Fruit fly (Drosophila melanogaster) whole organism, prepupa: Measurements from ENCODE around the gene CG32075.

Source experiments
- Blimp-1 ChIP-seq: fragments of 200-800 bp; sonication (Bioruptor generic); optimal IDR thresholded peaks from 3 replicates; lab custom pipeline; 2017; ENCODE audit warnings: missing biosample characterization, missing genetic modification characterization, mild to moderate bottlenecking, moderate library complexity, missing genetic modification reagents
- CG10631 ChIP-seq: fragments of 200-800 bp; sonication (Bioruptor generic); optimal IDR thresholded peaks from 2 replicates; lab custom pipeline; 2016; ENCODE audit warnings: missing biosample characterization, missing genetic modification characterization
- CG10669 ChIP-seq: fragments of 200-800 bp; sonication (Bioruptor generic); optimal IDR thresholded peaks from 3 replicates; lab custom pipeline; 2018; ENCODE audit warnings: missing biosample characterization, mild to moderate bottlenecking, missing genetic modification characterization, moderate library complexity
- CG11294 ChIP-seq: fragments of 200-800 bp; sonication (Bioruptor generic); IDR thresholded peaks from 2 replicates; pipeline ENCODE4 v1.3.6; 2022; ENCODE audit warnings: missing biosample characterization, missing genetic modification characterization
- CG11762 ChIP-seq: fragments of 200-800 bp; sonication (Bioruptor generic); optimal IDR thresholded peaks from 3 replicates; lab custom pipeline; 2016; ENCODE audit warnings: missing biosample characterization, missing genetic modification characterization; ENCODE audit not compliant: insufficient read depth
- CG11902 ChIP-seq: fragments of 200-800 bp; sonication (Bioruptor generic); optimal IDR thresholded peaks from 3 replicates; lab custom pipeline; 2016; ENCODE audit warnings: missing biosample characterization, missing genetic modification characterization
- CG15336 ChIP-seq: fragments of 200-800 bp; sonication (Bioruptor generic); IDR thresholded peaks from 2 replicates; pipeline ENCODE4 v1.3.6; 2022; ENCODE audit warnings: missing biosample characterization, missing genetic modification characterization
- CG1621 ChIP-seq: fragments of 200-800 bp; sonication (Bioruptor generic); optimal IDR thresholded peaks from 3 replicates; lab custom pipeline; 2018; ENCODE audit warnings: missing biosample characterization, mild to moderate bottlenecking, missing genetic modification characterization
- CG16779 ChIP-seq: fragments of 200-800 bp; sonication (Bioruptor generic); optimal IDR thresholded peaks from 3 replicates; lab custom pipeline; 2017; ENCODE audit warnings: missing biosample characterization, mild to moderate bottlenecking, missing genetic modification characterization
- CG31627 ChIP-seq: fragments of 200-800 bp; sonication (Bioruptor generic); optimal IDR thresholded peaks from 3 replicates; lab custom pipeline; 2016; ENCODE audit warnings: missing biosample characterization, missing genetic modification characterization
- CG32006 ChIP-seq: fragments of 200-800 bp; sonication (Bioruptor generic); optimal IDR thresholded peaks from 3 replicates; lab custom pipeline; 2017; ENCODE audit warnings: missing biosample characterization, mild to moderate bottlenecking, missing genetic modification characterization
- CG3919 ChIP-seq: fragments of 200-800 bp; sonication (Bioruptor generic); optimal IDR thresholded peaks from 3 replicates; lab custom pipeline; 2016; ENCODE audit warnings: missing biosample characterization, missing genetic modification characterization
- CG4318 ChIP-seq: fragments of 200-800 bp; sonication (Bioruptor generic); optimal IDR thresholded peaks from 3 replicates; lab custom pipeline; 2017; ENCODE audit warnings: missing biosample characterization, mild to moderate bottlenecking, missing genetic modification characterization
- CG6808 ChIP-seq: fragments of 200-800 bp; sonication (Bioruptor generic); optimal IDR thresholded peaks from 3 replicates; lab custom pipeline; 2017; ENCODE audit warnings: missing biosample characterization, missing genetic modification characterization, mild to moderate bottlenecking, moderate library complexity, missing genetic modification reagents
- CG6854 ChIP-seq: fragments of 200-800 bp; sonication (Bioruptor generic); optimal IDR thresholded peaks from 2 replicates; lab custom pipeline; 2017; ENCODE audit warnings: missing biosample characterization, mild to moderate bottlenecking, missing genetic modification characterization
- CG7368 ChIP-seq: fragments of 200-800 bp; sonication (Bioruptor generic); optimal IDR thresholded peaks from 3 replicates; lab custom pipeline; 2016; ENCODE audit warnings: missing biosample characterization, missing genetic modification characterization
- CG8119 ChIP-seq: fragments of 200-800 bp; sonication (Bioruptor generic); IDR thresholded peaks from 3 replicates; pipeline ENCODE4 v1.3.6; 2022; ENCODE audit warnings: missing biosample characterization, missing genetic modification characterization
- CG9139 ChIP-seq: fragments of 200-800 bp; sonication (Bioruptor generic); optimal IDR thresholded peaks from 3 replicates; lab custom pipeline; 2017; ENCODE audit warnings: missing biosample characterization, mild to moderate bottlenecking, missing genetic modification characterization
- Eip75B ChIP-seq: fragments of 200-800 bp; sonication (Bioruptor generic); optimal IDR thresholded peaks from 3 replicates; lab custom pipeline; 2016; ENCODE audit warnings: missing biosample characterization, missing genetic modification characterization
- Eip78C ChIP-seq: fragments of 200-800 bp; sonication (Bioruptor generic); peaks from one replicate; lab custom pipeline; 2016; ENCODE audit warnings: missing biosample characterization, missing genetic modification characterization
- Eip93F ChIP-seq: fragments of 200-800 bp; sonication (Bioruptor generic); optimal IDR thresholded peaks from 2 replicates; lab custom pipeline; 2016; ENCODE audit warnings: missing biosample characterization, mild to moderate bottlenecking, missing genetic modification characterization
- Ets96B ChIP-seq: fragments of 200-800 bp; optimal IDR thresholded peaks from 2 replicates; lab custom pipeline; 2019; ENCODE audit warnings: missing biosample characterization, mild to moderate bottlenecking, missing genetic modification characterization, moderate library complexity
- Hr38 ChIP-seq: sonication (Bioruptor generic); optimal IDR thresholded peaks from 2 replicates; lab custom pipeline; 2016; ENCODE audit warnings: missing biosample characterization, missing genetic modification characterization
- Hr39 ChIP-seq: fragments of 200-800 bp; sonication (Bioruptor generic); optimal IDR thresholded peaks from 2 replicates; lab custom pipeline; 2016; ENCODE audit warnings: missing biosample characterization, missing genetic modification characterization
- Hr4 ChIP-seq: fragments of 200-800 bp; sonication (Bioruptor generic); optimal IDR thresholded peaks from 3 replicates; lab custom pipeline; 2016; ENCODE audit warnings: missing biosample characterization, missing genetic modification characterization
- Lpt ChIP-seq: fragments of 200-800 bp; sonication (Bioruptor generic); optimal IDR thresholded peaks from 3 replicates; lab custom pipeline; 2016; ENCODE audit warnings: missing biosample characterization, missing genetic modification characterization
- Met ChIP-seq: fragments of 200-800 bp; sonication (Bioruptor generic); optimal IDR thresholded peaks from 3 replicates; lab custom pipeline; 2016; ENCODE audit warnings: missing biosample characterization, missing genetic modification characterization
- OdsH ChIP-seq: fragments of 200-800 bp; sonication (Bioruptor generic); optimal IDR thresholded peaks from 3 replicates; lab custom pipeline; 2016; ENCODE audit warnings: missing biosample characterization, missing genetic modification characterization
- Sox14 ChIP-seq: fragments of 200-800 bp; sonication (Bioruptor generic); optimal IDR thresholded peaks from 3 replicates; lab custom pipeline; 2016; ENCODE audit warnings: missing biosample characterization, missing genetic modification characterization
- achi ChIP-seq: fragments of 200-800 bp; sonication (Bioruptor generic); optimal IDR thresholded peaks from 3 replicates; lab custom pipeline; 2016; ENCODE audit warnings: missing biosample characterization, missing genetic modification characterization
- dsx ChIP-seq: fragments of 200-800 bp; optimal IDR thresholded peaks from 3 replicates; lab custom pipeline; 2019; ENCODE audit warnings: missing biosample characterization, mild to moderate bottlenecking, missing genetic modification characterization, moderate library complexity; ENCODE audit not compliant: poor library complexity, severe bottlenecking
- esn ChIP-seq: fragments of 200-800 bp; sonication (Bioruptor generic); optimal IDR thresholded peaks from 2 replicates; lab custom pipeline; 2016; ENCODE audit warnings: missing biosample characterization, mild to moderate bottlenecking, missing genetic modification characterization, moderate library complexity
- fkh ChIP-seq: fragments of 200-800 bp; sonication (Bioruptor generic); optimal IDR thresholded peaks from 3 replicates; lab custom pipeline; 2017; ENCODE audit warnings: missing biosample characterization, mild to moderate bottlenecking, missing genetic modification characterization, moderate library complexity
- net ChIP-seq: fragments of 200-800 bp; sonication (Bioruptor generic); optimal IDR thresholded peaks from 3 replicates; lab custom pipeline; 2016; ENCODE audit warnings: missing biosample characterization, missing genetic modification characterization
- pdm3 ChIP-seq: fragments of 200-800 bp; sonication (Bioruptor generic); optimal IDR thresholded peaks from 3 replicates; lab custom pipeline; 2016; ENCODE audit warnings: missing biosample characterization, missing genetic modification characterization
- salr ChIP-seq, 2 experiments: fragments of 200-800 bp; sonication (Bioruptor generic); optimal IDR thresholded peaks; 3 replicates each; lab custom pipeline; 2016 to 2018; ENCODE audit warnings: missing biosample characterization in 2 of 2, missing genetic modification characterization in 2 of 2, mild to moderate bottlenecking in 1 of 2
- spab ChIP-seq: fragments of 200-800 bp; sonication (Bioruptor generic); optimal IDR thresholded peaks from 2 replicates; lab custom pipeline; 2017; ENCODE audit warnings: missing biosample characterization, mild to moderate bottlenecking, missing genetic modification characterization, missing genetic modification reagents
- ss ChIP-seq, 2 experiments: fragments of 200-800 bp; sonication (Bioruptor generic); optimal IDR thresholded peaks; 2 replicates in 1 of 2; 3 replicates in 1 of 2; lab custom pipeline; 2017 to 2018; ENCODE audit warnings: mild to moderate bottlenecking in 2 of 2, missing biosample characterization in 2 of 2, missing genetic modification characterization in 2 of 2, moderate library complexity in 1 of 2
- svp ChIP-seq: fragments of 200-800 bp; sonication (Bioruptor generic); peaks from one replicate; lab custom pipeline; 2016; ENCODE audit warnings: missing biosample characterization, missing genetic modification characterization

The CG32075 gene

dm6 chr3L:11064689-11065088 is at the start of gene CG32075, which contains the start of the genes CG45101 and SuUR (continued):
- TF ChIP-seq Blimp-1, result no peak
- peak; percentile 7 to 67 for TF ChIP-seq ss (GFP tag; optimal IDR thresholded peaks at IDR 0.05; lab: Kevin White, UChicago)
- TF ChIP-seq CG15336 (GFP tag; lab: Robert Waterston, UW), result peak; percentile 75
- TF ChIP-seq CG10669 (GFP tag; lab: Kevin White, UChicago), result peak; percentile 75
- TF ChIP-seq CG4318 (GFP tag; lab: Kevin White, UChicago), result peak; percentile 68
- peak; percentile 89 for TF ChIP-seq OdsH
- peak; percentile 90 for TF ChIP-seq pdm3 (GFP tag; lab: Kevin White, UChicago)
- peak; percentile 60; the same call in 2 of the 3 replicates for TF ChIP-seq CG8119 (GFP tag; lab: Robert Waterston, UW)

dm6 chr3L:11113198-11114197 is 48.8 kb upstream of the CG32075 start, which contains the start of gene Sod1:
TSS of gene Sod1 (minus strand) at chr3L:11113740.
- TF ChIP-seq Met (GFP tag; lab: Kevin White, UChicago) (no peak), CG4318 (GFP tag; lab: Kevin White, UChicago) (no peak), CG3919 (GFP tag; lab: Kevin White, UChicago) (no peak), CG11902 (no peak), CG9139 (peak; percentile 88), Sox14 (peak; percentile 58), CG10631 (GFP tag; lab: Kevin White, UChicago) (no peak), CG11294 (GFP tag; lab: Robert Waterston, UW) (no peak), CG11762 (GFP tag; lab: Kevin White, UChicago) (peak; percentile 34), Blimp-1 (peak; percentile 40), ss (GFP tag; optimal IDR thresholded peaks at IDR 0.05; lab: Kevin White, UChicago) (peak; percentile 92 to 93), Ets96B (peak; percentile 26), Hr39 (GFP tag; lab: Kevin White, UChicago) (no peak), CG6854 (GFP tag; lab: Kevin White, UChicago) (peak; percentile 91), Hr38 (GFP tag; lab: Kevin White, UChicago) (no peak), esn (GFP tag; lab: Kevin White, UChicago) (peak; percentile 2), CG31627 (peak; percentile 3), Eip75B (GFP tag; lab: Kevin White, UChicago) (no peak), fkh (GFP tag; lab: Kevin White, UChicago) (peak; percentile 19), salr (GFP tag; optimal IDR thresholded peaks at IDR 0.05; lab: Kevin White, UChicago) (peak in 1 of 2 experiments; percentile 47), Hr4 (peak; percentile 59), net (GFP tag; lab: Kevin White, UChicago) (no peak), CG16779 (peak; percentile 60), CG10669 (GFP tag; lab: Kevin White, UChicago) (peak; percentile 68), achi (GFP tag; lab: Kevin White, UChicago) (peak; percentile 25), CG1621 (tag; lab: Kevin White, UChicago) (peak; percentile 61), CG7368 (GFP tag; lab: Kevin White, UChicago) (no peak), svp (peak; percentile 99), CG15336 (GFP tag; lab: Robert Waterston, UW) (peak; percentile 48; the same call in 1 of the 2 replicates), spab (peak; percentile 66), Eip78C (GFP tag; lab: Kevin White, UChicago) (peak; percentile 79), CG6808 (peak; percentile 88), Eip93F (GFP tag; lab: Kevin White, UChicago) (peak; percentile 5), dsx (GFP tag; lab: Kevin White, UChicago) (peak; percentile 58), Lpt (peak; percentile 19), CG32006 (GFP tag; lab: Kevin White, UChicago) (no peak)
